Worm (Caenorhabditis elegans) whole organism, midembryonic: ENCODE measurements around the gene C16A11.7.

Source experiments
- T22C8.4 ChIP-seq: fragments of 200-800 bp; sonication (Bioruptor generic); IDR thresholded peaks from 2 replicates; pipeline ENCODE4 v1.3.6; 2022; ENCODE audit warnings: missing genetic modification characterization, missing compliant biosample characterization
- cog-1 ChIP-seq: sonication (generic microtip); optimal IDR thresholded peaks from 2 replicates; lab custom pipeline; 2016; ENCODE audit warnings: missing genetic modification characterization, missing compliant biosample characterization
- flt-1 ChIP-seq: fragments of 200-800 bp; sonication (Bioruptor generic); IDR thresholded peaks from 2 replicates; pipeline ENCODE4 v1.3.6; 2022; ENCODE audit warnings: missing genetic modification characterization, missing compliant biosample characterization
- klf-2 ChIP-seq: fragments of 200-800 bp; sonication (Bioruptor generic); conservative IDR thresholded peaks from 2 replicates; pipeline ENCODE4 v1.3.6; 2022; ENCODE audit warnings: missing genetic modification reagents, missing genetic modification characterization, missing compliant biosample characterization
- med-1 ChIP-seq: sonication (generic microtip); optimal IDR thresholded peaks from 2 replicates; lab custom pipeline; 2017; ENCODE audit warnings: missing genetic modification characterization, mild to moderate bottlenecking, missing compliant biosample characterization, antibody characterized with exemption, missing genetic modification reagents; ENCODE audit not compliant: insufficient read depth
- ref-1 ChIP-seq: fragments of 200-800 bp; sonication (Bioruptor generic); conservative IDR thresholded peaks from 2 replicates; pipeline ENCODE4 v1.3.6; 2022; ENCODE audit warnings: missing genetic modification reagents, missing genetic modification characterization, missing compliant biosample characterization
- tab-1 ChIP-seq: fragments of 200-800 bp; sonication (Bioruptor generic); IDR thresholded peaks from 2 replicates; pipeline ENCODE4 v1.3.6; 2022; ENCODE audit warnings: missing genetic modification characterization, missing compliant biosample characterization
- ztf-23 ChIP-seq: fragments of 200-800 bp; sonication (Bioruptor generic); IDR thresholded peaks from 2 replicates; pipeline ENCODE4 v1.3.6; 2022; ENCODE audit warnings: missing genetic modification reagents, missing genetic modification characterization, missing compliant biosample characterization
- ztf-29 ChIP-seq: fragments of 200-800 bp; sonication (Bioruptor generic); IDR thresholded peaks from 2 replicates; pipeline ENCODE4 v1.3.6; 2022; ENCODE audit warnings: missing genetic modification reagents, missing genetic modification characterization, missing compliant biosample characterization

Gene C16A11.7

ce11 chrII:4286921-4287320 is 30.2 kb upstream of the C16A11.7 start:
- TF ChIP-seq ztf-23 (GFP tag; lab: Robert Waterston, UW) (no peak), T22C8.4 (GFP tag; lab: Robert Waterston, UW) (no peak), cog-1 (tag; lab: Kevin White, UChicago) (no peak), flt-1 (GFP tag; lab: Robert Waterston, UW) (no peak), ref-1 (GFP tag; lab: Robert Waterston, UW) (no peak), tab-1 (GFP tag; lab: Robert Waterston, UW) (no peak), med-1 (GFP tag; lab: Kevin White, UChicago) (no peak), klf-2 (no peak), ztf-29 (GFP tag; lab: Robert Waterston, UW) (no peak)

- TF ChIP-seq cog-1 (tag; lab: Kevin White, UChicago) (no peak), ztf-23 (GFP tag; lab: Robert Waterston, UW) (no peak), flt-1 (GFP tag; lab: Robert Waterston, UW) (no peak), med-1 (GFP tag; lab: Kevin White, UChicago) (no peak), klf-2 (no peak), ref-1 (GFP tag; lab: Robert Waterston, UW) (no peak), T22C8.4 (GFP tag; lab: Robert Waterston, UW) (no peak), tab-1 (GFP tag; lab: Robert Waterston, UW) (no peak), ztf-29 (GFP tag; lab: Robert Waterston, UW) (no peak)
Observed at ce11 chrII:4284305-4285193, 27.8 kb upstream of the C16A11.7 start.

ce11 chrII:4281743-4282142 is 25.0 kb upstream of the C16A11.7 start, which contains the start of gene C01F1.5:
Gene C01F1.5, minus strand, starts transcription at chrII:4281845.
- TF ChIP-seq flt-1 (GFP tag; lab: Robert Waterston, UW) (0 out of 2 replicates have a peak, but pooled peaks have one; percentile 34), tab-1 (GFP tag; lab: Robert Waterston, UW) (no peak)

ce11 chrII:4277639-4278038 is 20.9 kb upstream of the C16A11.7 start:
- 0 out of 2 replicates have a peak, but pooled peaks have one; percentile 32 for TF ChIP-seq ztf-29 (GFP tag; lab: Robert Waterston, UW)
- no peak for TF ChIP-seq flt-1 (GFP tag; lab: Robert Waterston, UW)
- no peak for TF ChIP-seq ztf-23 (GFP tag; lab: Robert Waterston, UW)

DNA sequence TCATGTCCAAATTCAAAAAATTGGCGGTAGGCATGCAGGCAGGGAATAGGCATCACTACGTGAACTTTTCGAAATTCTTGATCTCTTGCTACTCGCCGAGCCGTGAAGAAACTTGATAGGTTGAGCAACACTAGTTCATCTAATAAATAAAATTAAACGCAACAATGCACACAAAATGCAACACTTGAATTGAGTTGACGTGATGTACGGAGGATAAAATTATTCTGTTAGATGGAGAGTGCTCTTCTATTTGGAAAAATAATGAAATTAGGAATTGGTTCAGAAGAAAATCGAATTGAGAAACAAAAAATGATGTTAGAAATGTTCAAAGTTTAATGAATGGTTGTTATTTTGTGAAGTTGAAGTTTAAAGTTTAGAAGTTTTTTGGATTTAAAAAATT is 20.2 kb upstream of the C16A11.7 start:
- no peak for TF ChIP-seq flt-1 (GFP tag; lab: Robert Waterston, UW)
- no peak for TF ChIP-seq klf-2
- TF ChIP-seq ztf-29 (GFP tag; lab: Robert Waterston, UW) = no peak
- no peak for TF ChIP-seq ztf-23 (GFP tag; lab: Robert Waterston, UW)
- no peak for TF ChIP-seq tab-1 (GFP tag; lab: Robert Waterston, UW)
- no peak for TF ChIP-seq ref-1 (GFP tag; lab: Robert Waterston, UW)
- TF ChIP-seq cog-1 (tag; lab: Kevin White, UChicago) = no peak
- no peak for TF ChIP-seq med-1 (GFP tag; lab: Kevin White, UChicago)
- TF ChIP-seq T22C8.4 (GFP tag; lab: Robert Waterston, UW) = no peak

ce11 chrII:4275637-4276252 is 19.0 kb upstream of the C16A11.7 start, which contains the start of gene npr-42:
Gene npr-42, plus strand, starts transcription at chrII:4276202.
- TF ChIP-seq cog-1 (tag; lab: Kevin White, UChicago) (no peak), ztf-23 (GFP tag; lab: Robert Waterston, UW) (no peak), ref-1 (GFP tag; lab: Robert Waterston, UW) (no peak), T22C8.4 (GFP tag; lab: Robert Waterston, UW) (no peak)

- TF ChIP-seq ztf-29 (GFP tag; lab: Robert Waterston, UW) (no peak), cog-1 (tag; lab: Kevin White, UChicago) (no peak), flt-1 (GFP tag; lab: Robert Waterston, UW) (no peak), ref-1 (GFP tag; lab: Robert Waterston, UW) (no peak)
Observed at ce11 chrII:4267711-4268110, 11.0 kb upstream of the C16A11.7 start.

- TF ChIP-seq T22C8.4 (GFP tag; lab: Robert Waterston, UW) (no peak), ztf-23 (GFP tag; lab: Robert Waterston, UW) (no peak)
Observed at ce11 chrII:4258683-4259082, 1.9 kb upstream of the C16A11.7 start, which contains the start of gene clec-135. Gene clec-135, minus strand, starts transcription at chrII:4258783.

- TF ChIP-seq ztf-29 (GFP tag; lab: Robert Waterston, UW) (no peak), tab-1 (GFP tag; lab: Robert Waterston, UW) (no peak), ztf-23 (GFP tag; lab: Robert Waterston, UW) (no peak), klf-2 (no peak), flt-1 (GFP tag; lab: Robert Waterston, UW) (no peak), ref-1 (GFP tag; lab: Robert Waterston, UW) (no peak), T22C8.4 (GFP tag; lab: Robert Waterston, UW) (no peak), cog-1 (tag; lab: Kevin White, UChicago) (no peak), med-1 (GFP tag; lab: Kevin White, UChicago) (no peak)
Observed at ce11 chrII:4246897-4247296, 9.9 kb downstream of the C16A11.7 start, which contains the start of gene gpa-11. Gene gpa-11, plus strand, starts transcription at chrII:4247197.
